Worm (Caenorhabditis elegans) whole organism, L1 larva: ENCODE measurements around the gene Y43F8B.7.

ENCODE experiments used
- C34B4.2 ChIP-seq: sonication (generic microtip); optimal IDR thresholded peaks from 2 replicates; lab custom pipeline; 2017; ENCODE audit warnings: mild to moderate bottlenecking, missing genetic modification characterization, missing compliant biosample characterization
- F16B12.6 ChIP-seq: fragments of 150-350 bp; optimal IDR thresholded peaks from 2 replicates; lab custom pipeline; 2014; ENCODE audit warnings: missing biosample characterization, missing genetic modification characterization
- Y116A8C.19 ChIP-seq: sonication (generic microtip); optimal IDR thresholded peaks from 2 replicates; lab custom pipeline; 2016; ENCODE audit warnings: missing compliant biosample characterization, missing genetic modification characterization, borderline replicate concordance
- aha-1 ChIP-seq: fragments of 150-350 bp; optimal IDR thresholded peaks from 2 replicates; lab custom pipeline; 2014; ENCODE audit warnings: missing biosample characterization, missing genetic modification characterization
- alr-1 ChIP-seq: fragments of 200-800 bp; sonication (Bioruptor generic); optimal IDR thresholded peaks from 2 replicates; lab custom pipeline; 2018; ENCODE audit warnings: borderline replicate concordance, mild to moderate bottlenecking, missing genetic modification characterization, missing compliant biosample characterization
- aly-2 ChIP-seq: fragments of 150-350 bp; optimal IDR thresholded peaks from 2 replicates; lab custom pipeline; 2014; ENCODE audit warnings: missing biosample characterization, missing genetic modification characterization
- ama-1 ChIP-seq: fragments of 150-350 bp; optimal IDR thresholded peaks from 2 replicates; lab custom pipeline; 2014
- ceh-63 ChIP-seq: fragments of 200-800 bp; sonication (Bioruptor generic); optimal IDR thresholded peaks from 2 replicates; lab custom pipeline; 2018; ENCODE audit warnings: mild to moderate bottlenecking, missing genetic modification characterization, missing compliant biosample characterization
- ceh-90 ChIP-seq: sonication (generic microtip); optimal IDR thresholded peaks from 2 replicates; lab custom pipeline; 2016; ENCODE audit warnings: missing genetic modification characterization, missing compliant biosample characterization
- ces-1 ChIP-seq: fragments of 150-350 bp; optimal IDR thresholded peaks from 2 replicates; lab custom pipeline; 2014; ENCODE audit warnings: missing biosample characterization, missing genetic modification reagents, missing genetic modification characterization
- dpl-1 ChIP-seq, 3 experiments: fragments of 150-350 bp in 2 of 3; sonication (generic microtip) in 1 of 3; optimal IDR thresholded peaks; 2 replicates each; lab custom pipeline; 2014 to 2017; ENCODE audit warnings: missing biosample characterization in 3 of 3, missing genetic modification characterization in 3 of 3, missing genetic modification reagents in 3 of 3
- efl-1 ChIP-seq, 4 experiments: fragments of 150-350 bp; optimal IDR thresholded peaks in 3 of 4; peaks in 1 of 4; 1 replicate in 1 of 4; 2 replicates in 3 of 4; lab custom pipeline; 2014; ENCODE audit warnings: missing biosample characterization in 2 of 4, missing genetic modification characterization in 2 of 4, missing genetic modification reagents in 2 of 4
- efl-3 ChIP-seq: fragments of 200-800 bp; sonication (Bioruptor generic); optimal IDR thresholded peaks from 2 replicates; lab custom pipeline; 2018; ENCODE audit warnings: mild to moderate bottlenecking, missing genetic modification characterization, missing compliant biosample characterization
- egl-13 ChIP-seq: sonication (generic microtip); optimal IDR thresholded peaks from 2 replicates; lab custom pipeline; 2016; ENCODE audit warnings: missing genotype, missing genetic modification reagents, missing genetic modification characterization, missing compliant biosample characterization
- elt-3 ChIP-seq, 6 experiments: fragments of 150-350 bp in 1 of 6; sonication (generic microtip); optimal IDR thresholded peaks; 2 replicates each; lab custom pipeline; 2017 to 2018; ENCODE audit warnings: missing biosample characterization in 6 of 6, missing genetic modification characterization in 6 of 6, inconsistent platforms in 1 of 6
- ets-5 ChIP-seq: fragments of 200-800 bp; sonication (Bioruptor generic); IDR thresholded peaks from 2 replicates; pipeline ENCODE4 v1.3.6; 2022; ENCODE audit warnings: missing genetic modification characterization, missing compliant biosample characterization
- grh-1 ChIP-seq: fragments of 200-800 bp; sonication (Bioruptor generic); IDR thresholded peaks from 2 replicates; pipeline ENCODE4 v1.3.6; 2022; ENCODE audit warnings: missing genetic modification reagents, missing genetic modification characterization, missing compliant biosample characterization
- hlh-4 ChIP-seq: sonication (generic microtip); optimal IDR thresholded peaks from 2 replicates; lab custom pipeline; 2016; ENCODE audit warnings: mild to moderate bottlenecking, missing genetic modification characterization, missing compliant biosample characterization
- hpl-2 ChIP-seq: fragments of 150-350 bp; optimal IDR thresholded peaks from 2 replicates; lab custom pipeline; 2014; ENCODE audit warnings: missing biosample characterization, missing genetic modification reagents, missing genetic modification characterization
- irx-1 ChIP-seq: sonication (generic microtip); optimal IDR thresholded peaks from 2 replicates; lab custom pipeline; 2016; ENCODE audit warnings: missing genetic modification characterization, missing compliant biosample characterization
- isw-1 ChIP-seq: fragments of 200-800 bp; sonication (Bioruptor generic); IDR thresholded peaks from 2 replicates; pipeline ENCODE4 v1.3.6; 2022; ENCODE audit warnings: missing genetic modification characterization, missing compliant biosample characterization
- lin-13 ChIP-seq: fragments of 150-350 bp; optimal IDR thresholded peaks from 2 replicates; lab custom pipeline; 2014; ENCODE audit warnings: missing biosample characterization, missing genetic modification reagents, missing genetic modification characterization
- lin-14 ChIP-seq: fragments of 200-800 bp; sonication (Bioruptor generic); optimal IDR thresholded peaks from 2 replicates; lab custom pipeline; 2018; ENCODE audit warnings: mild to moderate bottlenecking, missing genetic modification characterization, moderate library complexity, missing compliant biosample characterization
- lin-35 ChIP-seq, 2 experiments: fragments of 150-350 bp; optimal IDR thresholded peaks; 2 replicates each; lab custom pipeline; 2014; ENCODE audit warnings: missing biosample characterization in 2 of 2, missing genetic modification characterization in 2 of 2, missing genetic modification reagents in 2 of 2
- lir-3 ChIP-seq: sonication (generic microtip); optimal IDR thresholded peaks from 2 replicates; lab custom pipeline; 2016; ENCODE audit warnings: mild to moderate bottlenecking, missing genetic modification characterization, moderate library complexity, missing compliant biosample characterization; ENCODE audit not compliant: poor library complexity
- mab-9 ChIP-seq: fragments of 200-800 bp; sonication (Bioruptor generic); IDR thresholded peaks from 2 replicates; pipeline ENCODE4 v1.3.6; 2022; ENCODE audit warnings: missing genetic modification reagents, missing genetic modification characterization, missing compliant biosample characterization
- mdl-1 ChIP-seq, 2 experiments: fragments of 150-350 bp; optimal IDR thresholded peaks; 2 replicates each; lab custom pipeline; 2014 to 2017; ENCODE audit warnings: missing biosample characterization in 2 of 2, missing genetic modification characterization in 2 of 2, inconsistent platforms in 1 of 2
- mep-1 ChIP-seq: fragments of 150-350 bp; optimal IDR thresholded peaks from 2 replicates; lab custom pipeline; 2014; ENCODE audit warnings: missing biosample characterization, missing genetic modification characterization
- nhr-11 ChIP-seq: fragments of 150-350 bp; optimal IDR thresholded peaks from 2 replicates; lab custom pipeline; 2014; ENCODE audit warnings: missing biosample characterization, missing genetic modification characterization
- nhr-12 ChIP-seq: sonication (generic microtip); optimal IDR thresholded peaks from 2 replicates; lab custom pipeline; 2017; ENCODE audit warnings: missing biosample characterization, missing genetic modification characterization
- nhr-19 ChIP-seq: fragments of 200-800 bp; sonication (Bioruptor generic); conservative IDR thresholded peaks from 2 replicates; pipeline ENCODE4 v1.3.6; 2022; ENCODE audit warnings: missing genetic modification characterization, missing compliant biosample characterization
- nhr-28 ChIP-seq: fragments of 150-350 bp; optimal IDR thresholded peaks from 2 replicates; lab custom pipeline; 2014; ENCODE audit warnings: missing biosample characterization, missing genetic modification characterization
- nhr-47 ChIP-seq: sonication (generic microtip); optimal IDR thresholded peaks from 2 replicates; lab custom pipeline; 2016; ENCODE audit warnings: mild to moderate bottlenecking, missing genetic modification characterization, moderate library complexity, missing compliant biosample characterization
- nhr-76 ChIP-seq: sonication (generic microtip); optimal IDR thresholded peaks from 2 replicates; lab custom pipeline; 2017; ENCODE audit warnings: missing biosample characterization, missing genetic modification characterization
- nhr-77 ChIP-seq: fragments of 150-350 bp; optimal IDR thresholded peaks from 2 replicates; lab custom pipeline; 2014; ENCODE audit warnings: missing biosample characterization, missing genetic modification characterization
- nhr-84 ChIP-seq: sonication (generic microtip); optimal IDR thresholded peaks from 2 replicates; lab custom pipeline; 2017; ENCODE audit warnings: missing biosample characterization, missing genetic modification characterization
- nhr-85 ChIP-seq: sonication (generic microtip); peaks from one replicate; lab custom pipeline; 2016; ENCODE audit warnings: missing genetic modification characterization, inconsistent platforms, missing compliant biosample characterization
- pag-3 ChIP-seq: sonication (generic microtip); optimal IDR thresholded peaks from 2 replicates; lab custom pipeline; 2017; ENCODE audit warnings: missing genetic modification characterization, mild to moderate bottlenecking, missing compliant biosample characterization, antibody characterized with exemption, borderline replicate concordance; ENCODE audit not compliant: insufficient read depth
- sptf-1 ChIP-seq: fragments of 150-350 bp; optimal IDR thresholded peaks from 2 replicates; lab custom pipeline; 2014; ENCODE audit warnings: missing biosample characterization, missing genetic modification characterization
- sup-37 ChIP-seq: fragments of 200-800 bp; sonication (Bioruptor generic); optimal IDR thresholded peaks from 2 replicates; lab custom pipeline; 2018; ENCODE audit warnings: mild to moderate bottlenecking, missing genetic modification characterization, missing compliant biosample characterization
- swsn-7 ChIP-seq: sonication (generic microtip); optimal IDR thresholded peaks from 2 replicates; lab custom pipeline; 2016; ENCODE audit warnings: missing genetic modification characterization, missing compliant biosample characterization
- unc-130 ChIP-seq: fragments of 150-350 bp; optimal IDR thresholded peaks from 2 replicates; lab custom pipeline; 2017; ENCODE audit warnings: missing biosample characterization, missing genetic modification characterization, inconsistent platforms
- zip-4 ChIP-seq: fragments of 200-800 bp; sonication (Bioruptor generic); optimal IDR thresholded peaks from 2 replicates; lab custom pipeline; 2018; ENCODE audit warnings: mild to moderate bottlenecking, missing genetic modification characterization, moderate library complexity, missing compliant biosample characterization
- ztf-11 ChIP-seq, 2 experiments: sonication (generic microtip); optimal IDR thresholded peaks; 2 replicates each; lab custom pipeline; 2016 to 2017; ENCODE audit warnings: missing genetic modification characterization in 2 of 2, missing biosample characterization in 1 of 2, missing compliant biosample characterization in 1 of 2

The Y43F8B.7 gene

DNA sequence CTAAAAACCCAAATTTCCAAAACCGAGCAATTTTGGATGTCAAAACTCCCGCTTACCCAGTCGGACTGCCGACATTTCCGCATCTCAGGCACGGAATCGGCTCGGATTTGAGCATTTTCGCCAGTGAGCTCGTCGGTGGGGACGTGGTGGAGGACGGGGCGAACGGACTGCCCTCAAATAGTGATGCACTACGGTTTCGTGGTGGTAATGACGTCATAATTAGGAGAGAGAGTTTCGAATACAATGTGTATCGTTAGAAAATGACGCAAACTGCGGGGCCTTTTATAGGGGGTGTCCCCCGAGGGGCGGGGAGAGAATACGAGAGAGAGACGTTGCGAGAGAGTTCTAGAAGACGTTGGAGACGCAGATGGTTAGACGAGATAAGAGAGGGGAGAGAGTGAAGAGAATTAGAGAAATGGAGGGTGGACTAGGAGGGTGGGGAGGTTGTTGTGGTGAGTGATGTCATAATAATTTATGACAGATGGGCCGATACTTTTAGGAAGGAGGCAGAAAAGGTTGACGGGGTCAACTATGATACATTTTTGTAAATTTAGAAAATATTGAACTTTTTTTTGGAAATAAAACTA is 32.1 kb downstream of the Y43F8B.7 start (continued):
- peak; percentile 4 for TF ChIP-seq unc-130
- peak; percentile 61 to 80 for TF ChIP-seq lin-35 (GFP tag; optimal IDR thresholded peaks at IDR 0.05; lab: Kevin White, UChicago)
- TF ChIP-seq nhr-77, result peak; percentile 21
- TF ChIP-seq nhr-28 (tag; lab: Kevin White, UChicago), result no peak
- TF ChIP-seq swsn-7 (tag; lab: Kevin White, UChicago), result peak; percentile 88
- peak; percentile 64 for TF ChIP-seq lir-3
- TF ChIP-seq nhr-11, result peak; percentile 35
- peak in 5 of 6 experiments; percentile 25 to 93 (median 77) for TF ChIP-seq elt-3 (tag; optimal IDR thresholded peaks at IDR 0.05; lab: Kevin White, UChicago)
- peak; percentile 90 for TF ChIP-seq ama-1 (lab: Kevin White, UChicago)
- no peak for TF ChIP-seq ceh-90 (tag; lab: Kevin White, UChicago)
- TF ChIP-seq ces-1, result no peak
- peak; percentile 87 for TF ChIP-seq mab-9 (GFP tag; lab: Robert Waterston, UW)
- no peak for TF ChIP-seq C34B4.2 (tag; lab: Kevin White, UChicago)
- TF ChIP-seq lin-13 (GFP tag; lab: Kevin White, UChicago), result peak; percentile 61
- TF ChIP-seq ets-5 (GFP tag; lab: Robert Waterston, UW), result no peak
- TF ChIP-seq ceh-63 (GFP tag; lab: Kevin White, UChicago), result no peak
- TF ChIP-seq nhr-47 (tag; lab: Kevin White, UChicago), result peak; percentile 94
- TF ChIP-seq mdl-1 (tag; optimal IDR thresholded peaks at IDR 0.05; lab: Kevin White, UChicago), result peak in 1 of 2 experiments; percentile 90
- no peak for TF ChIP-seq efl-3 (GFP tag; lab: Kevin White, UChicago)
- no peak for TF ChIP-seq nhr-76
- TF ChIP-seq zip-4 (GFP tag; lab: Kevin White, UChicago), result peak; percentile 68
- peak; percentile 100 for TF ChIP-seq nhr-85 (tag; lab: Kevin White, UChicago)
- no peak for TF ChIP-seq aha-1 (tag; lab: Kevin White, UChicago)
- TF ChIP-seq egl-13, result peak; percentile 85
- peak; percentile 41 for TF ChIP-seq hpl-2 (GFP tag; lab: Kevin White, UChicago)
- TF ChIP-seq F16B12.6 (tag; lab: Kevin White, UChicago), result no peak
- no peak for TF ChIP-seq nhr-12 (tag; lab: Kevin White, UChicago)
- TF ChIP-seq sptf-1, result no peak
- TF ChIP-seq efl-1 (optimal IDR thresholded peaks at IDR 0.05; lab: Kevin White, UChicago), result peak; percentile 76 to 86
- TF ChIP-seq efl-1 (GFP tag; optimal IDR thresholded peaks at IDR 0.05 in 1 of 2; lab: Kevin White, UChicago), result peak; percentile 30 to 90
- TF ChIP-seq sup-37 (GFP tag; lab: Kevin White, UChicago), result no peak
- peak; percentile 76 for TF ChIP-seq isw-1
- TF ChIP-seq Y116A8C.19 (tag; lab: Kevin White, UChicago), result no peak
- TF ChIP-seq aly-2 (tag; lab: Kevin White, UChicago), result no peak
- peak; percentile 91 for TF ChIP-seq grh-1 (GFP tag; lab: Robert Waterston, UW)
- peak; percentile 97 for TF ChIP-seq nhr-19 (GFP tag; lab: Robert Waterston, UW)
- peak; percentile 98 for TF ChIP-seq lin-14 (GFP tag; lab: Kevin White, UChicago)
- no peak for TF ChIP-seq hlh-4 (tag; lab: Kevin White, UChicago)
- peak in 1 of 2 experiments; percentile 77 for TF ChIP-seq ztf-11 (tag; optimal IDR thresholded peaks at IDR 0.05; lab: Kevin White, UChicago)
- TF ChIP-seq irx-1 (tag; lab: Kevin White, UChicago), result peak; percentile 77
- peak; percentile 92 for TF ChIP-seq mep-1 (tag; lab: Kevin White, UChicago)
- no peak for TF ChIP-seq alr-1 (tag; lab: Kevin White, UChicago)
- no peak for TF ChIP-seq pag-3
- TF ChIP-seq nhr-84 (tag; lab: Kevin White, UChicago), result no peak
- TF ChIP-seq dpl-1 (GFP tag; optimal IDR thresholded peaks at IDR 0.05; lab: Kevin White, UChicago), result peak; percentile 47 to 56 (median 50)
